Worm (Caenorhabditis elegans) whole organism, L4 larva: Measurements from ENCODE around the gene gmap-1.

ENCODE experiments used
- D1046.2 ChIP-seq: fragments of 200-800 bp; sonication (Bioruptor generic); IDR thresholded peaks from 2 replicates; pipeline ENCODE4 v1.3.6; 2022; ENCODE audit warnings: missing genetic modification characterization, missing compliant biosample characterization
- F44E2.7 ChIP-seq: fragments of 200-800 bp; sonication (Bioruptor generic); IDR thresholded peaks from 2 replicates; pipeline ENCODE4 v2.1.2; 2022; ENCODE audit warnings: missing genetic modification characterization, missing compliant biosample characterization
- T20F7.1 ChIP-seq: fragments of 200-800 bp; sonication (Bioruptor generic); optimal IDR thresholded peaks from 2 replicates; lab custom pipeline; 2018; ENCODE audit warnings: mild to moderate bottlenecking, missing genetic modification characterization, missing compliant biosample characterization
- T26A8.4 ChIP-seq: fragments of 200-800 bp; sonication (Bioruptor generic); IDR thresholded peaks from 2 replicates; pipeline ENCODE4 v1.3.6; 2022; ENCODE audit warnings: missing genetic modification characterization, missing compliant biosample characterization
- ZK546.5 ChIP-seq, 2 experiments: sonication (generic microtip); optimal IDR thresholded peaks; 2 replicates each; lab custom pipeline; 2017; ENCODE audit warnings: missing biosample characterization in 2 of 2, missing genetic modification characterization in 2 of 2
- aha-1 ChIP-seq: fragments of 150-350 bp; peaks from one replicate; lab custom pipeline; 2014; ENCODE audit warnings: missing biosample characterization, missing genetic modification characterization
- ceh-62 ChIP-seq: sonication (generic microtip); optimal IDR thresholded peaks from 2 replicates; lab custom pipeline; 2017; ENCODE audit warnings: missing biosample characterization, missing genetic modification characterization
- cey-2 ChIP-seq: sonication (generic microtip); optimal IDR thresholded peaks from 3 replicates; lab custom pipeline; 2017; ENCODE audit warnings: missing genetic modification characterization, mild to moderate bottlenecking, missing compliant biosample characterization, antibody characterized with exemption, borderline replicate concordance; ENCODE audit not compliant: insufficient read depth
- daf-16 ChIP-seq, 3 experiments: sonication (generic microtip); optimal IDR thresholded peaks; 2 replicates each; lab custom pipeline; 2016 to 2017; ENCODE audit warnings: missing genetic modification characterization in 3 of 3, missing genetic modification reagents in 3 of 3, mild to moderate bottlenecking in 2 of 3, missing compliant biosample characterization in 2 of 3, missing biosample characterization in 1 of 3, moderate library complexity in 1 of 3
- daf-8 ChIP-seq: fragments of 200-800 bp; sonication (Bioruptor generic); IDR thresholded peaks from 2 replicates; pipeline ENCODE4 v1.3.6; 2022; ENCODE audit warnings: missing genetic modification characterization, missing compliant biosample characterization
- dmd-6 ChIP-seq: fragments of 200-800 bp; sonication (Bioruptor generic); IDR thresholded peaks from 2 replicates; pipeline ENCODE4 v1.3.6; 2022; ENCODE audit warnings: missing genetic modification reagents, missing genetic modification characterization, missing compliant biosample characterization
- dve-1 ChIP-seq: sonication (generic microtip); optimal IDR thresholded peaks from 2 replicates; lab custom pipeline; 2017; ENCODE audit warnings: antibody characterized with exemption, mild to moderate bottlenecking, missing genetic modification characterization, missing compliant biosample characterization; ENCODE audit not compliant: insufficient read depth
- egl-27 ChIP-seq: sonication (generic microtip); optimal IDR thresholded peaks from 3 replicates; lab custom pipeline; 2017; ENCODE audit warnings: missing biosample characterization, missing genetic modification reagents, missing genetic modification characterization
- fkh-10 ChIP-seq: fragments of 150-350 bp; optimal IDR thresholded peaks from 2 replicates; lab custom pipeline; 2014; ENCODE audit warnings: missing biosample characterization, missing genetic modification reagents, missing genetic modification characterization
- hif-1 ChIP-seq, 2 experiments: sonication (generic microtip); optimal IDR thresholded peaks; 2 replicates each; lab custom pipeline; 2016 to 2017; ENCODE audit warnings: missing compliant biosample characterization in 2 of 2, missing genetic modification characterization in 2 of 2, missing genetic modification reagents in 2 of 2, missing genotype in 2 of 2, mild to moderate bottlenecking in 1 of 2
- jun-1 ChIP-seq: fragments of 150-350 bp; optimal IDR thresholded peaks from 2 replicates; lab custom pipeline; 2014; ENCODE audit warnings: missing biosample characterization, missing genetic modification reagents, missing genetic modification characterization
- lin-1 ChIP-seq: fragments of 200-800 bp; sonication (Bioruptor generic); IDR thresholded peaks from 2 replicates; pipeline ENCODE4 v1.3.6; 2022; ENCODE audit warnings: missing genetic modification reagents, missing genetic modification characterization, missing compliant biosample characterization
- lin-15B ChIP-seq: fragments of 150-350 bp; sonication (generic microtip); optimal IDR thresholded peaks from 3 replicates; lab custom pipeline; 2014; ENCODE audit warnings: missing biosample characterization, missing genetic modification characterization
- lin-39 ChIP-seq: fragments of 150-350 bp; optimal IDR thresholded peaks from 2 replicates; lab custom pipeline; 2014; ENCODE audit warnings: missing biosample characterization, missing genetic modification reagents, missing genetic modification characterization
- madf-9 ChIP-seq: fragments of 200-800 bp; sonication (Bioruptor generic); conservative IDR thresholded peaks from 2 replicates; pipeline ENCODE4 v1.3.6; 2022; ENCODE audit warnings: missing genetic modification reagents, missing genetic modification characterization, missing compliant biosample characterization
- mep-1 ChIP-seq: fragments of 150-350 bp; sonication (generic microtip); optimal IDR thresholded peaks from 3 replicates; lab custom pipeline; 2014; ENCODE audit warnings: missing biosample characterization, missing genetic modification characterization
- mes-2 ChIP-seq: sonication (generic microtip); optimal IDR thresholded peaks from 2 replicates; lab custom pipeline; 2016; ENCODE audit warnings: missing genotype, mild to moderate bottlenecking, missing genetic modification characterization, missing compliant biosample characterization; ENCODE audit not compliant: poor library complexity, severe bottlenecking
- mxl-3 ChIP-seq: fragments of 200-800 bp; sonication (Bioruptor generic); optimal IDR thresholded peaks from 2 replicates; lab custom pipeline; 2018; ENCODE audit warnings: mild to moderate bottlenecking, missing genetic modification characterization, missing compliant biosample characterization
- nhr-10 ChIP-seq: fragments of 150-350 bp; optimal IDR thresholded peaks from 2 replicates; lab custom pipeline; 2014; ENCODE audit warnings: missing biosample characterization, missing genetic modification characterization
- nhr-11 ChIP-seq: fragments of 150-350 bp; optimal IDR thresholded peaks from 2 replicates; lab custom pipeline; 2014; ENCODE audit warnings: missing biosample characterization, missing genetic modification characterization
- nhr-237 ChIP-seq: sonication (generic microtip); optimal IDR thresholded peaks from 2 replicates; lab custom pipeline; 2017; ENCODE audit warnings: missing biosample characterization, missing genetic modification characterization
- nhr-25 ChIP-seq: sonication (generic microtip); optimal IDR thresholded peaks from 2 replicates; lab custom pipeline; 2017; ENCODE audit warnings: missing genetic modification characterization, mild to moderate bottlenecking, missing compliant biosample characterization, antibody characterized with exemption, moderate library complexity, borderline replicate concordance; ENCODE audit not compliant: insufficient read depth
- nhr-6 ChIP-seq: fragments of 150-350 bp; optimal IDR thresholded peaks from 2 replicates; lab custom pipeline; 2014; ENCODE audit warnings: missing biosample characterization, missing genetic modification characterization
- sdz-12 ChIP-seq: fragments of 200-800 bp; sonication (Bioruptor generic); optimal IDR thresholded peaks from 2 replicates; lab custom pipeline; 2018; ENCODE audit warnings: mild to moderate bottlenecking, missing genetic modification characterization, missing compliant biosample characterization
- set-16 ChIP-seq: fragments of 200-800 bp; sonication (Bioruptor generic); IDR thresholded peaks from 2 replicates; pipeline ENCODE4 v1.3.6; 2022; ENCODE audit warnings: missing genetic modification reagents, missing genetic modification characterization, missing compliant biosample characterization
- skn-1 ChIP-seq: fragments of 150-350 bp; optimal IDR thresholded peaks from 2 replicates; lab custom pipeline; 2014; ENCODE audit warnings: missing biosample characterization, missing genetic modification characterization
- snpc-1.2 ChIP-seq: fragments of 200-800 bp; sonication (Bioruptor generic); IDR thresholded peaks from 2 replicates; pipeline ENCODE4 v1.3.6; 2022; ENCODE audit warnings: missing genetic modification reagents, missing genetic modification characterization, missing compliant biosample characterization
- unc-62 ChIP-seq, 3 experiments: fragments of 150-350 bp in 1 of 3; sonication (generic microtip); optimal IDR thresholded peaks in 2 of 3; peaks in 1 of 3; 1 replicate in 1 of 3; 2 replicates in 2 of 3; lab custom pipeline; 2014 to 2017; ENCODE audit warnings: missing biosample characterization in 3 of 3, missing genetic modification characterization in 3 of 3, missing genetic modification reagents in 3 of 3, missing genotype in 1 of 3
- zfp-2 ChIP-seq: sonication (generic microtip); optimal IDR thresholded peaks from 2 replicates; lab custom pipeline; 2016; ENCODE audit warnings: mild to moderate bottlenecking, missing genetic modification characterization, missing compliant biosample characterization
- ztf-7 ChIP-seq: fragments of 150-350 bp; optimal IDR thresholded peaks from 2 replicates; lab custom pipeline; 2014; ENCODE audit warnings: missing biosample characterization, missing genetic modification characterization

Gene gmap-1

ce11 chrX:12975595-12976089, 40.9 kb upstream of the gmap-1 start, which contains the start of gene ppk-3 (continued):
- TF ChIP-seq ZK546.5 (tag; optimal IDR thresholded peaks at IDR 0.05; lab: Kevin White, UChicago), result no peak
- 0 out of 2 replicates have a peak, but pooled peaks have one; percentile 11 for TF ChIP-seq madf-9 (GFP tag; lab: Robert Waterston, UW)
- 0 out of 2 replicates have a peak, but pooled peaks have one; percentile 13 for TF ChIP-seq lin-1
- peak; percentile 56 for TF ChIP-seq dmd-6
- no peak for TF ChIP-seq nhr-10 (tag; lab: Kevin White, UChicago)
- TF ChIP-seq nhr-25 (tag; lab: Kevin White, UChicago), result no peak
- peak; percentile 86 for TF ChIP-seq mes-2 (tag; lab: Kevin White, UChicago)
- peak; percentile 72 for TF ChIP-seq mxl-3 (GFP tag; lab: Kevin White, UChicago)
- TF ChIP-seq lin-39, result no peak
- TF ChIP-seq daf-8, result no peak
- TF ChIP-seq T26A8.4 (GFP tag; lab: Robert Waterston, UW), result peak; percentile 58; the same call in 1 of the 2 replicates
- TF ChIP-seq, all 104 proteins: peak for 35

DNA sequence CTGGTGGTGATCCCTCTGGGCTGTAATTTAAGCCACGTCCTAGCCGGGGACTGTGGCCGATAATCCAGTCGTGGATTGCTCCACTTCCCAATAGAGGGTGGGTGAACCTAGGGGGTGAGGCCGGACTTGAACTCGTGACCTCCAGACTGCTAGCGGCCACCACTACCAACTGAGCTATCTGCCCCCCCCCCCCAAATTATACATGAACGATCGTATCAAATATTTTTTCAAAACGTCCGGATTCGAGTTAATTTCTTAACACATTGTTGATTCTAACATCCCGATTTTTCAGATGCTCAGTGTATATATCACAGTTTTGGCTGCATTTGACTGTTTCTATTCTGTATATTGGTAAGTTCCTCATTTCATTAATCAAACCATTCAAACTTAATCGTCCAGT, 32.3 kb upstream of the gmap-1 start:
- peak; percentile 69 for TF ChIP-seq snpc-1.2

- no peak for TF ChIP-seq sdz-12 (GFP tag; lab: Kevin White, UChicago)
- TF ChIP-seq egl-27, result no peak
- TF ChIP-seq lin-15B (tag; lab: Kevin White, UChicago), result no peak
- no peak for TF ChIP-seq hif-1 (tag; optimal IDR thresholded peaks at IDR 0.05; lab: Kevin White, UChicago)
- TF ChIP-seq nhr-237 (tag; lab: Kevin White, UChicago), result no peak
- no peak for TF ChIP-seq F44E2.7 (GFP tag; lab: Robert Waterston, UW)
- TF ChIP-seq set-16, result no peak
- no peak for TF ChIP-seq T20F7.1
- no peak for TF ChIP-seq cey-2 (tag; lab: Kevin White, UChicago)
- TF ChIP-seq nhr-11 (tag; lab: Kevin White, UChicago), result no peak
- TF ChIP-seq fkh-10 (GFP tag; lab: Kevin White, UChicago), result no peak
- no peak for TF ChIP-seq ZK546.5 (tag; optimal IDR thresholded peaks at IDR 0.05; lab: Kevin White, UChicago)
- no peak for TF ChIP-seq ztf-7 (tag; lab: Kevin White, UChicago)
- no peak for TF ChIP-seq dve-1 (tag; lab: Kevin White, UChicago)
- no peak for TF ChIP-seq unc-62 (GFP tag; optimal IDR thresholded peaks at IDR 0.05 in 1 of 2; lab: Kevin White, UChicago)
- TF ChIP-seq unc-62 (tag; optimal IDR thresholded peaks at IDR 0.05; lab: Kevin White, UChicago), result no peak
- no peak for TF ChIP-seq skn-1 (tag; lab: Kevin White, UChicago)
- no peak for TF ChIP-seq nhr-6
Observed at ce11 chrX:12965163-12965562, 30.4 kb upstream of the gmap-1 start, which contains the start of gene frpr-2. Gene frpr-2 (plus strand): TSS chrX:12965463.

DNA sequence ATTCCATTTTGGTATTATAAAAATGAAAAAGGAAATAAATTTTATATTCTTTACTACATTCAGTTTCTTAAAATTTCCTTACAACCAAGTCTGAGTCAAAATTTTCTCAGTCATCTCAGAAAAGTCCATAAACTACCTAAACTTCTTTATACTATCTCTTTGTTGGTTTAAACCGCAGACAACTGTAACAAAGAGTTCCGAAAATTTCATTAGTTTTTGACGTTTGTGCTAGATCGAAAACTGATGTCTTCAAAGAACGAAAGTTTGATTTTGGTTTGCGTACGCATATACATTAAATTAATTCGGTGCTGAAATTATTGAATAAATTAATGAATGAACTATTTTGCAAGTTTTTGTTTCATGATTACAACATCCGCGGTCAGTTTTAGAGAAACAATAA, 24.1 kb upstream of the gmap-1 start:
- no peak for TF ChIP-seq D1046.2 (GFP tag; lab: Robert Waterston, UW)
- peak; percentile 61 for TF ChIP-seq fkh-10 (GFP tag; lab: Kevin White, UChicago)

DNA sequence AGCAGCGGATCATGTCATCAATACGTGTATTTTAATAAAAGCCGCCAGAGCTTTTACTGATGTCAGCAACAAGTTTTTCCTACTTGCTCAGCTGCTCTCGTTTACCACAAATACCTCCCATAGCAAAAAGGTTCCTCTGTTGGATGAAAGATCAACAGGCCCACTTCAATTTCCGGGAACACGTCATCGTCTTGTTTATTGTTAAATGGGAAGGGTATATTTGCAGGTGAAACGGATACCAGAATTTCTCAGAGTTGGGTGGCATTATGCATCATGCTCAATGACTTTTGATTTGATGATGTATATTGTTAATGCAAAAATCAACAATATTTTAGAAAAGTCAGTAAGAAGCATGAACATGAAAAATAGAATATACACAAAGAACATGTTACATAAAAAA, 16.4 kb upstream of the gmap-1 start:
- no peak for TF ChIP-seq zfp-2 (tag; lab: Kevin White, UChicago)
- no peak for TF ChIP-seq ceh-62
- peak; percentile 59 for TF ChIP-seq aha-1 (tag; lab: Kevin White, UChicago)
- TF ChIP-seq mep-1 (tag; lab: Kevin White, UChicago), result no peak
- TF ChIP-seq jun-1 (tag; lab: Kevin White, UChicago), result no peak
- TF ChIP-seq daf-16 (GFP tag; optimal IDR thresholded peaks at IDR 0.05; lab: Kevin White, UChicago), result no peak
- TF ChIP-seq daf-16 (tag; optimal IDR thresholded peaks at IDR 0.05; lab: Kevin White, UChicago), result no peak
